Worm (Caenorhabditis elegans) whole organism, L4 larva: Measurements from ENCODE around the gene T09F3.4.

Experiments used
- F49E8.2 ChIP-seq: sonication (generic microtip); optimal IDR thresholded peaks from 2 replicates; lab custom pipeline; 2016; ENCODE audit warnings: missing compliant biosample characterization, mild to moderate bottlenecking, missing genetic modification characterization, borderline replicate concordance
- T20F7.1 ChIP-seq: fragments of 200-800 bp; sonication (Bioruptor generic); optimal IDR thresholded peaks from 2 replicates; lab custom pipeline; 2018; ENCODE audit warnings: mild to moderate bottlenecking, missing genetic modification characterization, missing compliant biosample characterization
- Y105C5A.15 ChIP-seq: fragments of 200-800 bp; sonication (Bioruptor generic); IDR thresholded peaks from 2 replicates; pipeline ENCODE4 v1.3.6; 2022; ENCODE audit warnings: missing genetic modification characterization, missing compliant biosample characterization
- Y48G9A.11 ChIP-seq: fragments of 200-800 bp; sonication (Bioruptor generic); IDR thresholded peaks from 2 replicates; pipeline ENCODE4 v1.3.6; 2022; ENCODE audit warnings: missing genetic modification reagents, missing genetic modification characterization, missing compliant biosample characterization
- ama-1 ChIP-seq: fragments of 150-350 bp; optimal IDR thresholded peaks from 2 replicates; lab custom pipeline; 2014; ENCODE audit warnings: inconsistent platforms, mixed read lengths
- ceh-20 ChIP-seq: fragments of 200-800 bp; sonication (Bioruptor generic); IDR thresholded peaks from 2 replicates; pipeline ENCODE4 v1.3.6; 2022; ENCODE audit warnings: missing genetic modification reagents, missing genetic modification characterization, missing compliant biosample characterization
- ces-1 ChIP-seq: fragments of 150-350 bp; sonication (generic microtip); optimal IDR thresholded peaks from 4 replicates; lab custom pipeline; 2014; ENCODE audit warnings: missing biosample characterization, missing genetic modification reagents, missing genetic modification characterization
- dmd-8 ChIP-seq: fragments of 200-800 bp; sonication (Bioruptor generic); IDR thresholded peaks from 2 replicates; pipeline ENCODE4 v1.3.6; 2022; ENCODE audit warnings: missing genetic modification characterization, missing compliant biosample characterization
- hlh-11 ChIP-seq: fragments of 200-800 bp; sonication (Bioruptor generic); optimal IDR thresholded peaks from 2 replicates; lab custom pipeline; 2018; ENCODE audit warnings: mild to moderate bottlenecking, missing genetic modification characterization, missing compliant biosample characterization
- hmg-1.1 ChIP-seq: fragments of 200-800 bp; sonication (Bioruptor generic); IDR thresholded peaks from 2 replicates; pipeline ENCODE4 v1.3.6; 2022; ENCODE audit warnings: missing genetic modification reagents, missing genetic modification characterization, missing compliant biosample characterization
- lin-15B ChIP-seq: fragments of 150-350 bp; sonication (generic microtip); optimal IDR thresholded peaks from 3 replicates; lab custom pipeline; 2014; ENCODE audit warnings: missing biosample characterization, missing genetic modification characterization
- lin-29 ChIP-seq: fragments of 200-800 bp; sonication (Bioruptor generic); IDR thresholded peaks from 2 replicates; pipeline ENCODE4 v1.3.6; 2022; ENCODE audit warnings: missing genetic modification reagents, missing genetic modification characterization, missing compliant biosample characterization
- lin-39 ChIP-seq: fragments of 150-350 bp; optimal IDR thresholded peaks from 2 replicates; lab custom pipeline; 2014; ENCODE audit warnings: missing biosample characterization, missing genetic modification reagents, missing genetic modification characterization
- lir-3 ChIP-seq: sonication (generic microtip); optimal IDR thresholded peaks from 2 replicates; lab custom pipeline; 2016; ENCODE audit warnings: mild to moderate bottlenecking, missing genetic modification characterization, missing compliant biosample characterization
- mdl-1 ChIP-seq, 2 experiments: fragments of 150-350 bp in 1 of 2; sonication (generic microtip) in 1 of 2; optimal IDR thresholded peaks; 2 replicates each; lab custom pipeline; 2014 to 2017; ENCODE audit warnings: missing biosample characterization in 2 of 2, missing genetic modification characterization in 2 of 2
- nhr-10 ChIP-seq: fragments of 150-350 bp; optimal IDR thresholded peaks from 2 replicates; lab custom pipeline; 2014; ENCODE audit warnings: missing biosample characterization, missing genetic modification characterization
- nhr-11 ChIP-seq: fragments of 150-350 bp; optimal IDR thresholded peaks from 2 replicates; lab custom pipeline; 2014; ENCODE audit warnings: missing biosample characterization, missing genetic modification characterization
- nhr-25 ChIP-seq: sonication (generic microtip); optimal IDR thresholded peaks from 2 replicates; lab custom pipeline; 2017; ENCODE audit warnings: missing genetic modification characterization, mild to moderate bottlenecking, missing compliant biosample characterization, antibody characterized with exemption, moderate library complexity, borderline replicate concordance; ENCODE audit not compliant: insufficient read depth
- nhr-42 ChIP-seq: fragments of 200-800 bp; sonication (Bioruptor generic); IDR thresholded peaks from 2 replicates; pipeline ENCODE4 v1.3.6; 2022; ENCODE audit warnings: missing genetic modification characterization, missing compliant biosample characterization
- nhr-6 ChIP-seq: fragments of 150-350 bp; optimal IDR thresholded peaks from 2 replicates; lab custom pipeline; 2014; ENCODE audit warnings: missing biosample characterization, missing genetic modification characterization
- nhr-77 ChIP-seq: fragments of 150-350 bp; optimal IDR thresholded peaks from 2 replicates; lab custom pipeline; 2014; ENCODE audit warnings: missing biosample characterization, missing genetic modification characterization
- tag-97 ChIP-seq: fragments of 200-800 bp; sonication (Bioruptor generic); IDR thresholded peaks from 2 replicates; pipeline ENCODE4 v1.3.6; 2022; ENCODE audit warnings: missing genetic modification characterization, missing compliant biosample characterization
- zfp-3 ChIP-seq: fragments of 200-800 bp; sonication (Bioruptor generic); conservative IDR thresholded peaks from 2 replicates; pipeline ENCODE4 v1.3.6; 2022; ENCODE audit warnings: missing genetic modification reagents, missing genetic modification characterization, missing compliant biosample characterization

The T09F3.4 gene

DNA sequence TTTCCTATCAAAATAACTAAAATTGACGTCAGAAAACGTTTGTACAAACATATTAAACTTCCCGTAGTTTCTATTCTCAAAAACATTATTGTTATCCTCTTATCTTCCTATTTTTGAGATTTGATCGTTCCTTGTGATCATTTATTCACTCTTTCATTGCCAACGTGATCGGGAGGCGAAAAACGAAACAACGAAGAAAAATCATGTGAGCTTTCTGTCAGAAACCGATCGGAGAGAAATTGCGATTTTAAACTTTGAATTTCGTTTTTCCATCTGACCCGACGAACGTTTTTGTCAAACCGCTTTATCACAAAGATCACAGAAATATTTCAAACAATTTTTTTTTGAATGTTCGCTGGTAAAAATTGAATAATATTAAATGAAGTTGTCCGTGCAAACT, 50.8 kb downstream of the T09F3.4 start (continued):
- TF ChIP-seq Y48G9A.11 (GFP tag; lab: Robert Waterston, UW) (no peak), hlh-11 (tag; lab: Kevin White, UChicago) (peak; percentile 86), nhr-11 (peak; percentile 78), ces-1 (GFP tag; lab: Kevin White, UChicago) (no peak), F49E8.2 (no peak), nhr-10 (tag; lab: Kevin White, UChicago) (no peak), zfp-3 (GFP tag; lab: Robert Waterston, UW) (no peak), lin-39 (tag; lab: Kevin White, UChicago) (no peak), dmd-8 (no peak), mdl-1 (tag; optimal IDR thresholded peaks at IDR 0.05; lab: Kevin White, UChicago) (peak in 1 of 2 experiments; percentile 47), Y105C5A.15 (GFP tag; lab: Robert Waterston, UW) (no peak), nhr-25 (no peak), lir-3 (tag; lab: Kevin White, UChicago) (no peak), tag-97 (GFP tag; lab: Robert Waterston, UW) (no peak), T20F7.1 (GFP tag; lab: Kevin White, UChicago) (no peak), lin-29 (GFP tag; lab: Robert Waterston, UW) (no peak), ceh-20 (no peak), ama-1 (peak; percentile 69), lin-15B (tag; lab: Kevin White, UChicago) (no peak), nhr-42 (GFP tag; lab: Robert Waterston, UW) (no peak), hmg-1.1 (GFP tag; lab: Robert Waterston, UW) (no peak), nhr-6 (tag; lab: Kevin White, UChicago) (no peak), nhr-77 (tag; lab: Kevin White, UChicago) (peak; percentile 79)
